Worm (Caenorhabditis elegans): ENCODE data around the gene C06E1.7.

Gene C06E1.7

ce11 chrIII:8621002-8621401 lies 27.5 kb upstream of the C06E1.7 start:
- no peak for TF ChIP-seq lsy-2 (tag; optimal IDR thresholded peaks at IDR 0.05)
- no peak for TF ChIP-seq nhr-102 (tag; optimal IDR thresholded peaks at IDR 0.05)
- TF ChIP-seq pqm-1 (tag; optimal IDR thresholded peaks at IDR 0.05), result no peak
- TF ChIP-seq dmd-9 (GFP tag; IDR thresholded peaks at IDR 0.05), result no peak
- TF ChIP-seq daf-19 (GFP tag; conservative IDR thresholded peaks at IDR 0.05), result no peak
- no peak for TF ChIP-seq nhr-28 (tag; optimal IDR thresholded peaks at IDR 0.05)
- TF ChIP-seq ceh-20 (GFP tag; IDR thresholded peaks at IDR 0.05), result no peak
- TF ChIP-seq vab-7 (GFP tag; IDR thresholded peaks at IDR 0.05), result no peak
- TF ChIP-seq saeg-2 (GFP tag; IDR thresholded peaks at IDR 0.05), result no peak
- no peak for TF ChIP-seq pha-4 (GFP tag; IDR thresholded peaks at IDR 0.05)
- no peak for TF ChIP-seq pha-4 (tag; optimal IDR thresholded peaks at IDR 0.05)
- no peak for TF ChIP-seq F49E8.2 (tag; optimal IDR thresholded peaks at IDR 0.05; ENCODE audit: borderline replicate concordance)
- TF ChIP-seq zfp-2 (tag; optimal IDR thresholded peaks at IDR 0.05), result no peak
- TF ChIP-seq rbr-2 (tag; optimal IDR thresholded peaks at IDR 0.05), result no peak
- TF ChIP-seq dmd-8 (GFP tag; IDR thresholded peaks at IDR 0.05), result no peak

ce11 chrIII:8620259-8620658 lies 26.7 kb upstream of the C06E1.7 start:
- TF ChIP-seq zfp-2 (tag; optimal IDR thresholded peaks at IDR 0.05) (no peak), ceh-20 (GFP tag; IDR thresholded peaks at IDR 0.05) (no peak), sdz-12 (GFP tag; optimal IDR thresholded peaks at IDR 0.05) (no peak), ama-1 (optimal IDR thresholded peaks at IDR 0.05) (no peak), F49E8.2 (tag; optimal IDR thresholded peaks at IDR 0.05; ENCODE audit: borderline replicate concordance) (no peak)

ce11 chrIII:8618412-8618960 lies 25.0 kb upstream of the C06E1.7 start, which contains the start of gene C13G5.2:
Gene C13G5.2 (minus strand): TSS chrIII:8618462.
- no peak for TF ChIP-seq ceh-82 (tag; optimal IDR thresholded peaks at IDR 0.05)

- no peak for TF ChIP-seq daf-12 (tag; optimal IDR thresholded peaks at IDR 0.05)
- TF ChIP-seq zfp-3 (GFP tag; conservative IDR thresholded peaks at IDR 0.05), result no peak
- TF ChIP-seq fkh-10 (GFP tag; optimal IDR thresholded peaks at IDR 0.05), result no peak
- no peak for TF ChIP-seq ceh-82 (tag; optimal IDR thresholded peaks at IDR 0.05)
- TF ChIP-seq ceh-20 (GFP tag; IDR thresholded peaks at IDR 0.05), result no peak
- no peak for TF ChIP-seq snpc-1.2 (GFP tag; IDR thresholded peaks at IDR 0.05)
- TF ChIP-seq arid-1 (GFP tag; conservative IDR thresholded peaks at IDR 0.05), result no peak
- no peak for TF ChIP-seq lsy-2 (tag; optimal IDR thresholded peaks at IDR 0.05)
- no peak for TF ChIP-seq ceh-62 (tag; optimal IDR thresholded peaks at IDR 0.05)
- no peak for TF ChIP-seq duxl-1 (tag; optimal IDR thresholded peaks at IDR 0.05; ENCODE audit: poor library complexity)
These were observed 23.1 kb upstream of the C06E1.7 start, which contains the start of gene C06E1.11 for ce11 chrIII:8616587-8616986. Gene C06E1.11 (minus strand): TSS chrIII:8616687.

ce11 chrIII:8614490-8614889 lies 21.0 kb upstream of the C06E1.7 start, which contains the start of gene rha-2:
Gene rha-2 (minus strand): TSS chrIII:8614569.
- no peak for TF ChIP-seq snpc-4 (tag; optimal IDR thresholded peaks at IDR 0.05)
- TF ChIP-seq dve-1 (tag; optimal IDR thresholded peaks at IDR 0.05; ENCODE audit: insufficient read depth), result no peak
- peak; percentile 86 for TF ChIP-seq lin-38 (GFP tag; IDR thresholded peaks at IDR 0.05)
- no peak for TF ChIP-seq F37D6.2 (tag; optimal IDR thresholded peaks at IDR 0.05)
- peak; percentile 80 for TF ChIP-seq dpl-1 (GFP tag; optimal IDR thresholded peaks at IDR 0.05)
- peak in 1 of 2 experiments; percentile 33 for TF ChIP-seq lsy-2 (tag; optimal IDR thresholded peaks at IDR 0.05)

- TF ChIP-seq dmd-8 (GFP tag; IDR thresholded peaks at IDR 0.05) (no peak), arid-1 (GFP tag; conservative IDR thresholded peaks at IDR 0.05) (no peak), fkh-10 (GFP tag; optimal IDR thresholded peaks at IDR 0.05) (no peak), unc-62 (GFP tag; optimal IDR thresholded peaks at IDR 0.05 in 1 of 2) (peak in 1 of 2 experiments; percentile 96), unc-62 (tag; optimal IDR thresholded peaks at IDR 0.05) (no peak), lin-1 (GFP tag; IDR thresholded peaks at IDR 0.05) (no peak), aha-1 (tag) (peak; percentile 75), nhr-28 (tag; optimal IDR thresholded peaks at IDR 0.05) (no peak), ceh-44 (GFP tag; IDR thresholded peaks at IDR 0.05) (no peak), ceh-62 (tag; optimal IDR thresholded peaks at IDR 0.05) (no peak), ztf-7 (tag; optimal IDR thresholded peaks at IDR 0.05) (no peak), T26A8.4 (GFP tag; IDR thresholded peaks at IDR 0.05) (no peak), set-16 (GFP tag; IDR thresholded peaks at IDR 0.05) (no peak)
These were observed 20.1 kb upstream of the C06E1.7 start for ce11 chrIII:8613573-8613972.

Data from whole organism, L4 larva.